Worm (Caenorhabditis elegans) whole organism, late embryonic: ENCODE data around the gene mmab-1.

Experiments used
- F13H6.1 ChIP-seq: sonication (generic microtip); optimal IDR thresholded peaks from 2 replicates; lab custom pipeline; 2016; ENCODE audit warnings: missing genetic modification characterization, missing compliant biosample characterization
- ama-1 ChIP-seq: fragments of 150-350 bp; optimal IDR thresholded peaks from 2 replicates; lab custom pipeline; 2014
- ceh-45 ChIP-seq: fragments of 200-800 bp; sonication (Bioruptor generic); IDR thresholded peaks from 2 replicates; pipeline ENCODE4 v1.3.6; 2022; ENCODE audit warnings: missing genetic modification reagents, missing genetic modification characterization, missing compliant biosample characterization
- ets-4 ChIP-seq: sonication (generic microtip); optimal IDR thresholded peaks from 2 replicates; lab custom pipeline; 2016; ENCODE audit warnings: missing genetic modification characterization, missing compliant biosample characterization
- hlh-30 ChIP-seq: sonication (generic microtip); optimal IDR thresholded peaks from 2 replicates; lab custom pipeline; 2017; ENCODE audit warnings: antibody characterized with exemption, missing genetic modification characterization, missing compliant biosample characterization; ENCODE audit not compliant: insufficient read depth
- hlh-8 ChIP-seq: sonication (generic microtip); optimal IDR thresholded peaks from 2 replicates; lab custom pipeline; 2016; ENCODE audit warnings: missing genotype, missing genetic modification characterization, missing compliant biosample characterization
- nfya-1 ChIP-seq: sonication (generic microtip); optimal IDR thresholded peaks from 2 replicates; lab custom pipeline; 2017; ENCODE audit warnings: missing genetic modification characterization, mild to moderate bottlenecking, missing compliant biosample characterization, antibody characterized with exemption, moderate library complexity
- nhr-11 ChIP-seq: fragments of 150-350 bp; optimal IDR thresholded peaks from 2 replicates; lab custom pipeline; 2014; ENCODE audit warnings: missing biosample characterization, missing genetic modification characterization
- nhr-232 ChIP-seq: sonication (generic microtip); optimal IDR thresholded peaks from 2 replicates; lab custom pipeline; 2016; ENCODE audit warnings: missing genetic modification characterization, missing compliant biosample characterization
- npax-4 ChIP-seq: sonication (generic microtip); optimal IDR thresholded peaks from 2 replicates; lab custom pipeline; 2016; ENCODE audit warnings: missing genetic modification characterization, missing compliant biosample characterization
- pros-1 ChIP-seq: fragments of 150-350 bp; optimal IDR thresholded peaks from 2 replicates; lab custom pipeline; 2014; ENCODE audit warnings: missing biosample characterization, missing genetic modification reagents, missing genetic modification characterization
- tbx-2 ChIP-seq: sonication (generic microtip); optimal IDR thresholded peaks from 2 replicates; lab custom pipeline; 2016; ENCODE audit warnings: missing genetic modification characterization, missing compliant biosample characterization
- unc-42 ChIP-seq: sonication (generic microtip); optimal IDR thresholded peaks from 2 replicates; lab custom pipeline; 2016; ENCODE audit warnings: missing genotype, missing genetic modification characterization, missing compliant biosample characterization

DNA sequence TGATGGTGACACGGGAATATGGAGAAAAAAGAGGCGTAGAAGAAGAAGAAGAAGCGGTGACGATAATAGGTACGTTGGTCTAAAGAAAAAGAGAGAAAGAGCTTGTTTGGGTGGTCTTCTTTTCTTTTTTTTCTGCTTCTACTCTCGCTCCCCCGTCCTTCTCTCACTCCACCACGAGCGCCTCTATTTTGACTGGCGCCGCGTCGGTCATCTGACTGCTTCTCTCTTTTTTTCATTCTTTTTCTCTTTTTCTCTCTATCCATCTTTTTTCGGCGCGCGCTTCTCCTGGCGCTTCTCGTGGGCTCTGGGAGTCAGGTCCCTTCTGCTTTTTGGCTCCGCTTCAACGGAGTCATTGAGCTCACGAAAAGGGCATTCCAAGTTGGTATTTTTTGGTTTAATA is 28.4 kb upstream of the mmab-1 start:
- no peak for TF ChIP-seq ama-1 (lab: Kevin White, UChicago)
- no peak for TF ChIP-seq nfya-1
- no peak for TF ChIP-seq F13H6.1 (tag; lab: Kevin White, UChicago)
- TF ChIP-seq npax-4 (tag; lab: Kevin White, UChicago) = no peak
- no peak for TF ChIP-seq hlh-30 (tag; lab: Kevin White, UChicago)
- TF ChIP-seq nhr-11 (tag; lab: Kevin White, UChicago) = no peak
- TF ChIP-seq ets-4 (tag; lab: Kevin White, UChicago) = no peak
- TF ChIP-seq tbx-2 (tag; lab: Kevin White, UChicago) = no peak
- TF ChIP-seq pros-1 (tag; lab: Kevin White, UChicago) = no peak
- no peak for TF ChIP-seq nhr-232 (tag; lab: Kevin White, UChicago)
- no peak for TF ChIP-seq unc-42 (tag; lab: Kevin White, UChicago)
- no peak for TF ChIP-seq ceh-45
- no peak for TF ChIP-seq hlh-8 (tag; lab: Kevin White, UChicago)
